Worm (Caenorhabditis elegans): ENCODE results near the gene mmcm-1.

mmcm-1 gene

ce11 chrIII:3907587-3907986 lies at the start of gene mmcm-1:
Gene mmcm-1, minus strand, starts transcription at chrIII:3907687.
- TF ChIP-seq unc-62 (GFP tag; optimal IDR thresholded peaks at IDR 0.05) = no peak

ce11 chrIII:3956293-3956692 lies 48.8 kb upstream of the mmcm-1 start, which contains the start of gene F37A8.5:
Gene F37A8.5, plus strand, starts transcription at chrIII:3956624.
- no peak for TF ChIP-seq unc-62 (GFP tag; optimal IDR thresholded peaks at IDR 0.05)

ce11 chrIII:3955674-3956073 lies 48.2 kb upstream of the mmcm-1 start:
- TF ChIP-seq unc-62 (GFP tag; optimal IDR thresholded peaks at IDR 0.05) = no peak

- TF ChIP-seq unc-62 (GFP tag; optimal IDR thresholded peaks at IDR 0.05) = no peak
Observed at ce11 chrIII:3954828-3955227, 47.3 kb upstream of the mmcm-1 start.

ce11 chrIII:3954220-3954619 lies 46.7 kb upstream of the mmcm-1 start:
- TF ChIP-seq unc-62 (GFP tag; optimal IDR thresholded peaks at IDR 0.05) = no peak

- no peak for TF ChIP-seq unc-62 (GFP tag; optimal IDR thresholded peaks at IDR 0.05)
Observed at ce11 chrIII:3953235-3953634, 45.7 kb upstream of the mmcm-1 start.

- TF ChIP-seq unc-62 (GFP tag; optimal IDR thresholded peaks at IDR 0.05) = no peak
Observed at ce11 chrIII:3952058-3952457, 44.6 kb upstream of the mmcm-1 start.

- TF ChIP-seq unc-62 (GFP tag; optimal IDR thresholded peaks at IDR 0.05) = no peak
Observed at ce11 chrIII:3935808-3936207, 28.3 kb upstream of the mmcm-1 start, which contains the start of gene npl-10. Gene npl-10, minus strand, starts transcription at chrIII:3935908.

ce11 chrIII:3931423-3931822 lies 23.9 kb upstream of the mmcm-1 start, which contains the start of gene F37A8.2:
Gene F37A8.2, minus strand, starts transcription at chrIII:3931523.
- TF ChIP-seq unc-62 (GFP tag; optimal IDR thresholded peaks at IDR 0.05) = no peak

- no peak for TF ChIP-seq unc-62 (GFP tag; optimal IDR thresholded peaks at IDR 0.05)
Observed at ce11 chrIII:3928136-3928535, 20.6 kb upstream of the mmcm-1 start, which contains the start of gene F37A8.1. Gene F37A8.1, plus strand, starts transcription at chrIII:3928436.

ce11 chrIII:3927450-3927849 lies 20.0 kb upstream of the mmcm-1 start:
- TF ChIP-seq unc-62 (GFP tag; optimal IDR thresholded peaks at IDR 0.05) = no peak

ce11 chrIII:3926801-3927200 lies 19.3 kb upstream of the mmcm-1 start:
- no peak for TF ChIP-seq unc-62 (GFP tag; optimal IDR thresholded peaks at IDR 0.05)

- no peak for TF ChIP-seq unc-62 (GFP tag; optimal IDR thresholded peaks at IDR 0.05)
Observed at ce11 chrIII:3926116-3926515, 18.6 kb upstream of the mmcm-1 start, which contains the start of gene ZK1058.9. Gene ZK1058.9, minus strand, starts transcription at chrIII:3926216.

- TF ChIP-seq unc-62 (GFP tag; optimal IDR thresholded peaks at IDR 0.05) = no peak
Observed at ce11 chrIII:3921646-3922328, 14.3 kb upstream of the mmcm-1 start, which contains the start of the genes metl-6 and nit-1. Gene metl-6, minus strand, starts transcription at chrIII:3921711. Gene nit-1, plus strand, starts transcription at chrIII:3922207.

ce11 chrIII:3918569-3918968 lies 11.1 kb upstream of the mmcm-1 start, which contains the start of gene ZK1058.3:
Gene ZK1058.3, plus strand, starts transcription at chrIII:3918869.
- no peak for TF ChIP-seq unc-62 (GFP tag; optimal IDR thresholded peaks at IDR 0.05)

- no peak for TF ChIP-seq unc-62 (GFP tag; optimal IDR thresholded peaks at IDR 0.05)
Observed at ce11 chrIII:3916624-3917023, 9.1 kb upstream of the mmcm-1 start, which contains the start of gene ccdc-47. Gene ccdc-47, plus strand, starts transcription at chrIII:3916967.

- no peak for TF ChIP-seq unc-62 (GFP tag; optimal IDR thresholded peaks at IDR 0.05)
Observed at ce11 chrIII:3915705-3916104, 8.2 kb upstream of the mmcm-1 start.
